Fruit fly (Drosophila melanogaster) whole organism, embryonic: Measurements from ENCODE around the gene ftz-f1.

Experiments
- ATbp ChIP-seq: fragments of 200-800 bp; sonication (Bioruptor generic); optimal IDR thresholded peaks from 2 replicates; lab custom pipeline; 2017; ENCODE audit warnings: missing biosample characterization, mild to moderate bottlenecking, missing genetic modification characterization, missing genetic modification reagents
- Ada2b ChIP-seq: fragments of 200-800 bp; sonication (Bioruptor generic); IDR thresholded peaks from 2 replicates; pipeline ENCODE4 v1.3.6; 2022; ENCODE audit warnings: missing biosample characterization, missing genetic modification characterization
- CG10543 ChIP-seq: fragments of 200-800 bp; sonication (Bioruptor generic); optimal IDR thresholded peaks from 3 replicates; lab custom pipeline; 2017; ENCODE audit warnings: missing biosample characterization, mild to moderate bottlenecking, missing genetic modification characterization, moderate library complexity
- CG11456 ChIP-seq: fragments of 200-800 bp; sonication (Bioruptor generic); IDR thresholded peaks from 3 replicates; pipeline ENCODE4 v1.3.6; 2022; ENCODE audit warnings: missing biosample characterization, missing genetic modification characterization
- CG11560 ChIP-seq: fragments of 200-800 bp; sonication (Bioruptor generic); IDR thresholded peaks from 3 replicates; pipeline ENCODE4 v1.3.6; 2022; ENCODE audit warnings: missing biosample characterization, missing genetic modification characterization
- CG12155 ChIP-seq: fragments of 200-800 bp; sonication (Bioruptor generic); optimal IDR thresholded peaks from 3 replicates; lab custom pipeline; 2016; ENCODE audit warnings: missing biosample characterization, missing genetic modification characterization
- CG13287 ChIP-seq: fragments of 200-800 bp; sonication (Bioruptor generic); IDR thresholded peaks from 2 replicates; pipeline ENCODE4 v1.3.6; 2022; ENCODE audit warnings: missing biosample characterization, missing genetic modification characterization; ENCODE audit not compliant: partially characterized antibody
- CG13624 ChIP-seq: fragments of 200-800 bp; sonication (Bioruptor generic); optimal IDR thresholded peaks from 2 replicates; lab custom pipeline; 2016; ENCODE audit warnings: missing biosample characterization, missing genetic modification characterization
- CG14014 ChIP-seq: fragments of 200-800 bp; sonication (Bioruptor generic); IDR thresholded peaks from 2 replicates; pipeline ENCODE4 v1.3.6; 2022; ENCODE audit warnings: missing biosample characterization, missing genetic modification characterization
- CG14860 ChIP-seq: fragments of 200-800 bp; sonication (Bioruptor generic); IDR thresholded peaks from 3 replicates; pipeline ENCODE4 v1.3.6; 2022; ENCODE audit warnings: missing biosample characterization, missing genetic modification characterization; ENCODE audit not compliant: partially characterized antibody
- CG1792 ChIP-seq: fragments of 200-800 bp; sonication (Bioruptor generic); optimal IDR thresholded peaks from 2 replicates; lab custom pipeline; 2016; ENCODE audit warnings: missing biosample characterization, missing genetic modification characterization
- CG18764 ChIP-seq: fragments of 200-800 bp; sonication (Bioruptor generic); optimal IDR thresholded peaks from 3 replicates; lab custom pipeline; 2016; ENCODE audit warnings: missing biosample characterization, missing genetic modification characterization
- CG2202 ChIP-seq: fragments of 200-800 bp; sonication (Bioruptor generic); optimal IDR thresholded peaks from 2 replicates; lab custom pipeline; 2018; ENCODE audit warnings: missing biosample characterization, mild to moderate bottlenecking, missing genetic modification characterization
- CG2889 ChIP-seq: fragments of 200-800 bp; sonication (Bioruptor generic); IDR thresholded peaks from 3 replicates; pipeline ENCODE4 v1.3.6; 2022; ENCODE audit warnings: missing biosample characterization, missing genetic modification characterization
- CG4854 ChIP-seq: fragments of 200-800 bp; sonication (Bioruptor generic); optimal IDR thresholded peaks from 2 replicates; lab custom pipeline; 2016; ENCODE audit warnings: missing biosample characterization, missing genetic modification characterization, inconsistent platforms
- CG6254 ChIP-seq: fragments of 200-800 bp; sonication (Bioruptor generic); optimal IDR thresholded peaks from 3 replicates; lab custom pipeline; 2017; ENCODE audit warnings: mild to moderate bottlenecking, missing biosample characterization, missing genetic modification reagents, missing genetic modification characterization
- CG6791 ChIP-seq: fragments of 200-800 bp; sonication (Bioruptor generic); IDR thresholded peaks from 3 replicates; pipeline ENCODE4 v1.3.6; 2022; ENCODE audit warnings: missing biosample characterization, missing genetic modification characterization; ENCODE audit not compliant: partially characterized antibody
- CG7372 ChIP-seq: fragments of 200-800 bp; sonication (Bioruptor generic); IDR thresholded peaks from 2 replicates; pipeline ENCODE4 v1.3.6; 2022; ENCODE audit warnings: missing biosample characterization, missing genetic modification characterization
- CG7745 ChIP-seq: fragments of 200-800 bp; sonication (Bioruptor generic); optimal IDR thresholded peaks from 2 replicates; lab custom pipeline; 2018; ENCODE audit warnings: missing biosample characterization, mild to moderate bottlenecking, missing genetic modification characterization, moderate library complexity
- CG9215 ChIP-seq: fragments of 200-800 bp; sonication (Bioruptor generic); IDR thresholded peaks from 2 replicates; pipeline ENCODE4 v1.3.6; 2022; ENCODE audit warnings: missing biosample characterization, missing genetic modification characterization
- CG9797 ChIP-seq: fragments of 200-800 bp; sonication (Bioruptor generic); optimal IDR thresholded peaks from 3 replicates; lab custom pipeline; 2018; ENCODE audit warnings: missing biosample characterization, mild to moderate bottlenecking, missing genetic modification characterization
- Camta ChIP-seq: fragments of 200-800 bp; sonication (Bioruptor generic); optimal IDR thresholded peaks from 2 replicates; lab custom pipeline; 2016; ENCODE audit warnings: missing biosample characterization, missing genetic modification characterization
- Chrac-16 ChIP-seq: fragments of 200-800 bp; sonication (Bioruptor generic); optimal IDR thresholded peaks from 3 replicates; lab custom pipeline; 2016; ENCODE audit warnings: missing biosample characterization, missing genetic modification characterization
- CrebB ChIP-seq: fragments of 200-800 bp; sonication (Bioruptor generic); optimal IDR thresholded peaks from 3 replicates; lab custom pipeline; 2018; ENCODE audit warnings: missing biosample characterization, mild to moderate bottlenecking, missing genetic modification characterization
- Dip3 ChIP-seq: fragments of 200-800 bp; sonication (Bioruptor generic); optimal IDR thresholded peaks from 3 replicates; lab custom pipeline; 2016; ENCODE audit warnings: missing biosample characterization, missing genetic modification characterization
- Dp ChIP-seq: fragments of 200-800 bp; sonication (Bioruptor generic); optimal IDR thresholded peaks from 2 replicates; lab custom pipeline; 2018; ENCODE audit warnings: missing biosample characterization, mild to moderate bottlenecking, missing genetic modification characterization, moderate library complexity
- Eip74EF ChIP-seq, 2 experiments: fragments of 200-800 bp in 1 of 2; fragments of >200 bp in 1 of 2; sonication (Bioruptor generic) in 1 of 2; optimal IDR thresholded peaks; 2 replicates each; lab custom pipeline; 2017 to 2019; ENCODE audit warnings: missing biosample characterization in 2 of 2, missing genetic modification characterization in 2 of 2, mild to moderate bottlenecking in 1 of 2, moderate library complexity in 1 of 2
- Gug ChIP-seq: fragments of 200-800 bp; sonication (Bioruptor generic); IDR thresholded peaks from 4 replicates; pipeline ENCODE4 v1.3.6; 2022; ENCODE audit warnings: missing biosample characterization, missing genetic modification characterization
- Hmx ChIP-seq: fragments of 200-800 bp; sonication (Bioruptor generic); optimal IDR thresholded peaks from 2 replicates; lab custom pipeline; 2016; ENCODE audit warnings: missing biosample characterization, missing genetic modification characterization
- MBD-R2 ChIP-seq: fragments of 200-800 bp; sonication (Bioruptor generic); IDR thresholded peaks from 2 replicates; pipeline ENCODE4 v1.3.6; 2022; ENCODE audit warnings: missing biosample characterization, missing genetic modification characterization
- MESR4 ChIP-seq: fragments of 200-800 bp; sonication (Bioruptor generic); optimal IDR thresholded peaks from 2 replicates; lab custom pipeline; 2018; ENCODE audit warnings: missing biosample characterization, mild to moderate bottlenecking, missing genetic modification characterization, moderate library complexity
- PHDP ChIP-seq: fragments of 200-800 bp; sonication (Bioruptor generic); optimal IDR thresholded peaks from 3 replicates; lab custom pipeline; 2018; ENCODE audit warnings: missing biosample characterization, mild to moderate bottlenecking, missing genetic modification characterization, moderate library complexity
- Ravus ChIP-seq: fragments of 200-800 bp; sonication (Bioruptor generic); IDR thresholded peaks from 2 replicates; pipeline ENCODE4 v1.3.6; 2022; ENCODE audit warnings: missing biosample characterization, missing genetic modification characterization
- Sox100B ChIP-seq: fragments of 200-800 bp; sonication (Bioruptor generic); optimal IDR thresholded peaks from 3 replicates; lab custom pipeline; 2018; ENCODE audit warnings: missing biosample characterization, mild to moderate bottlenecking, missing genetic modification characterization
- Sry-δ ChIP-seq: fragments of 200-800 bp; sonication (Bioruptor generic); optimal IDR thresholded peaks from 2 replicates; lab custom pipeline; 2016; ENCODE audit warnings: missing biosample characterization, missing genetic modification characterization
- ab ChIP-seq: fragments of 200-800 bp; sonication (Bioruptor generic); optimal IDR thresholded peaks from 2 replicates; lab custom pipeline; 2016; ENCODE audit warnings: missing biosample characterization, missing genetic modification characterization
- al ChIP-seq: fragments of 200-800 bp; sonication (Bioruptor generic); IDR thresholded peaks from 2 replicates; pipeline ENCODE4 v1.3.6; 2022; ENCODE audit warnings: missing biosample characterization, missing genetic modification characterization
- ash1 ChIP-seq: fragments of 200-800 bp; sonication (Bioruptor generic); optimal IDR thresholded peaks from 2 replicates; lab custom pipeline; 2018; ENCODE audit warnings: missing biosample characterization, mild to moderate bottlenecking, missing genetic modification characterization
- az2 ChIP-seq: fragments of 200-800 bp; sonication (Bioruptor generic); optimal IDR thresholded peaks from 3 replicates; lab custom pipeline; 2016; ENCODE audit warnings: missing biosample characterization, missing genetic modification characterization
- br ChIP-seq: fragments of >200 bp; optimal IDR thresholded peaks from 2 replicates; lab custom pipeline; 2017
- chif ChIP-seq, 2 experiments: fragments of 200-800 bp; sonication (Bioruptor generic); optimal IDR thresholded peaks; 3 replicates each; lab custom pipeline; 2016; ENCODE audit warnings: missing biosample characterization in 2 of 2, missing genetic modification characterization in 2 of 2
- danr ChIP-seq: fragments of 200-800 bp; sonication (Bioruptor generic); IDR thresholded peaks from 2 replicates; pipeline ENCODE4 v1.3.6; 2022; ENCODE audit warnings: missing biosample characterization, missing genetic modification characterization
- dmrt11E ChIP-seq: fragments of 200-800 bp; sonication (Bioruptor generic); optimal IDR thresholded peaks from 3 replicates; lab custom pipeline; 2018; ENCODE audit warnings: missing biosample characterization, mild to moderate bottlenecking, missing genetic modification characterization, moderate library complexity
- eve ChIP-seq, 2 experiments: fragments of >200 bp; optimal IDR thresholded peaks; 2 replicates each; lab custom pipeline; 2017; ENCODE audit warnings: missing biosample characterization in 2 of 2, missing genetic modification characterization in 2 of 2
- her ChIP-seq: fragments of 200-800 bp; sonication (Bioruptor generic); optimal IDR thresholded peaks from 2 replicates; lab custom pipeline; 2016; ENCODE audit warnings: missing biosample characterization, missing genetic modification characterization
- hth ChIP-seq: fragments of >200 bp; optimal IDR thresholded peaks from 2 replicates; lab custom pipeline; 2017; ENCODE audit warnings: inconsistent platforms
- odd ChIP-seq: fragments of 200-800 bp; sonication (Bioruptor generic); optimal IDR thresholded peaks from 2 replicates; lab custom pipeline; 2017; ENCODE audit warnings: missing biosample characterization, mild to moderate bottlenecking, missing genetic modification characterization
- run ChIP-seq: fragments of 200-800 bp; sonication (Bioruptor generic); optimal IDR thresholded peaks from 3 replicates; lab custom pipeline; 2018; ENCODE audit warnings: missing biosample characterization, mild to moderate bottlenecking, missing genetic modification characterization
- salm ChIP-seq: fragments of 200-800 bp; sonication (Bioruptor generic); optimal IDR thresholded peaks from 2 replicates; lab custom pipeline; 2018; ENCODE audit warnings: missing biosample characterization, mild to moderate bottlenecking, missing genetic modification characterization
- sqz ChIP-seq: fragments of 200-800 bp; sonication (Bioruptor generic); optimal IDR thresholded peaks from 3 replicates; lab custom pipeline; 2018; ENCODE audit warnings: missing biosample characterization, mild to moderate bottlenecking, missing genetic modification characterization
- tx ChIP-seq: fragments of 200-800 bp; sonication (Bioruptor generic); optimal IDR thresholded peaks from 2 replicates; lab custom pipeline; 2016; ENCODE audit warnings: missing biosample characterization, missing genetic modification characterization
- yki ChIP-seq: fragments of >200 bp; optimal IDR thresholded peaks from 3 replicates; lab custom pipeline; 2018

The ftz-f1 gene

dm6 chr3L:18848436-18848835, 47.3 kb upstream of the ftz-f1 start (continued):
- no peak for TF ChIP-seq Hmx (GFP tag; lab: Kevin White, UChicago)
- TF ChIP-seq hth (lab: Kevin White, UChicago) = no peak
- TF ChIP-seq CG1792 = peak; percentile 41
- no peak for TF ChIP-seq run (tag; lab: Kevin White, UChicago)
- TF ChIP-seq CG13624 (GFP tag; lab: Kevin White, UChicago) = peak; percentile 79
- TF ChIP-seq MESR4 (GFP tag; lab: Kevin White, UChicago) = peak; percentile 12
- TF ChIP-seq CG4854 (GFP tag; lab: Kevin White, UChicago) = peak; percentile 69
- peak; percentile 76 for TF ChIP-seq Dip3 (GFP tag; lab: Kevin White, UChicago)
- TF ChIP-seq ash1 (GFP tag; lab: Kevin White, UChicago) = peak; percentile 21
- TF ChIP-seq Dp (GFP tag; lab: Kevin White, UChicago) = peak; percentile 12
- TF ChIP-seq CG6254 = no peak
- no peak for TF ChIP-seq ab (GFP tag; lab: Kevin White, UChicago)
- peak; percentile 59 to 84 for TF ChIP-seq chif (GFP tag; optimal IDR thresholded peaks at IDR 0.05; lab: Kevin White, UChicago)
- TF ChIP-seq PHDP = peak; percentile 78
- peak; percentile 64 for TF ChIP-seq her (GFP tag; lab: Kevin White, UChicago)
- peak in 1 of 2 experiments; percentile 64 for TF ChIP-seq eve (GFP tag; optimal IDR thresholded peaks at IDR 0.05; lab: Kevin White, UChicago)
- TF ChIP-seq CG9215 = no peak
- no peak for TF ChIP-seq Eip74EF (GFP tag; optimal IDR thresholded peaks at IDR 0.05; lab: Kevin White, UChicago)
- TF ChIP-seq CG18764 (GFP tag; lab: Kevin White, UChicago) = peak; percentile 48
- peak; percentile 78 for TF ChIP-seq az2 (GFP tag; lab: Kevin White, UChicago)
- TF ChIP-seq Chrac-16 (GFP tag; lab: Kevin White, UChicago) = peak; percentile 67
- TF ChIP-seq CG10543 (GFP tag; lab: Kevin White, UChicago) = peak; percentile 14
- TF ChIP-seq CG9797 (GFP tag; lab: Kevin White, UChicago) = no peak
- peak; percentile 49 for TF ChIP-seq dmrt11E
- no peak for TF ChIP-seq CG2889 (GFP tag; lab: Robert Waterston, UW)
- peak; percentile 50 for TF ChIP-seq tx (GFP tag; lab: Kevin White, UChicago)
- TF ChIP-seq Camta = peak; percentile 40
- TF ChIP-seq Sox100B (GFP tag; lab: Kevin White, UChicago) = peak; percentile 0
- TF ChIP-seq Ravus (GFP tag; lab: Robert Waterston, UW) = no peak
- no peak for TF ChIP-seq br (lab: Kevin White, UChicago)
- TF ChIP-seq ATbp (GFP tag; lab: Kevin White, UChicago) = no peak
- peak; percentile 61 for TF ChIP-seq sqz (GFP tag; lab: Kevin White, UChicago)
- TF ChIP-seq CG11560 (tag; lab: Robert Waterston, UW) = no peak
- TF ChIP-seq yki (lab: Kevin White, UChicago) = no peak
- TF ChIP-seq salm (tag; lab: Kevin White, UChicago) = peak; percentile 34
- TF ChIP-seq Ada2b (GFP tag; lab: Robert Waterston, UW) = peak; percentile 14; the same call in 1 of the 2 replicates
- TF ChIP-seq Sry-δ (GFP tag; lab: Kevin White, UChicago) = peak; percentile 38
- TF ChIP-seq danr = no peak
- TF ChIP-seq CG14014 (GFP tag; lab: Robert Waterston, UW) = no peak; the same call in 1 of the 2 replicates
- TF ChIP-seq CG2202 = peak; percentile 35
- TF ChIP-seq CG7372 (GFP tag; lab: Robert Waterston, UW) = peak; percentile 56; the same call in 1 of the 2 replicates
- no peak; the same call in 3 of the 4 replicates for TF ChIP-seq Gug (GFP tag; lab: Robert Waterston, UW)
- TF ChIP-seq MBD-R2 (GFP tag; lab: Robert Waterston, UW) = no peak
- peak; percentile 48 for TF ChIP-seq CG7745 (tag; lab: Kevin White, UChicago)
- TF ChIP-seq al (GFP tag; lab: Robert Waterston, UW) = no peak
- TF ChIP-seq CG11456 = no peak
- peak; percentile 50 for TF ChIP-seq odd (GFP tag; lab: Kevin White, UChicago)
- peak; percentile 44 for TF ChIP-seq CG12155 (GFP tag; lab: Kevin White, UChicago)
- TF ChIP-seq CrebB (tag; lab: Kevin White, UChicago) = peak; percentile 36
- peak; percentile 56 for TF ChIP-seq CG13287 (GFP tag; lab: Robert Waterston, UW)
- no peak; the same call in 1 of the 3 replicates for TF ChIP-seq CG6791 (GFP tag; lab: Robert Waterston, UW)
- TF ChIP-seq CG14860 (GFP tag; lab: Robert Waterston, UW) = no peak
